Worm (Caenorhabditis elegans): ENCODE results near the gene B0513.90.

The B0513.90 gene

DNA sequence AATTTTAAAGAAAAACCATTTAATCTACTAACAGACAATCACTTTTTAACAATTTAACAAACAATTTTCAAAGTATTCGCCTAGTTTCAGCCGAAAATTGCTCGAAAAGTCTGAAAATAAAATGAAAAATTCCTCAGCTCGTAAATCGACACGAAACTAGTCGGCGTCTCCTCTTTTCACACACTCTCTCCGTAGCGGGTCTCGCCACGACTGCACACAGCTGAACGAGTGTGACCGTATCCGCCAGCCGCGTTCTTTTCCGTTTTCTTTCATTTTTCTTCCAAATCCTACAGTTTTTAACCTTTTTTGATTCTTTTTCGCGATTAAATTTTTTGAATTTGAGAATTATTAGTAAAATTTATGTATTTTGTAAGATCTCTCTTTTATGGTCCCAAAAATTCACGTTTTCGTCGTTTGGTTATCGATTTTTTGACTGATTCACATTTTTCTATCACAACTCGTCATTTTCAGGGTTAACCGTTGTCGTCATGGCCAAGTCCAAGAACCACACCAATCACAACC, 15.0 kb downstream of the B0513.90 start, which contains the start of gene rpl-29:
Gene rpl-29 (plus strand): TSS at position 472 of the 522 bp plus-strand sequence.
- TF ChIP-seq ceh-90 (tag; optimal IDR thresholded peaks at IDR 0.05), result peak; percentile 52
- peak; percentile 99 for TF ChIP-seq lsy-2 (tag; optimal IDR thresholded peaks at IDR 0.05)
- peak; percentile 82 for TF ChIP-seq jun-1 (tag; optimal IDR thresholded peaks at IDR 0.05)
- TF ChIP-seq elt-2 (tag; optimal IDR thresholded peaks at IDR 0.05), result peak; percentile 71
- peak; percentile 58 for TF ChIP-seq vab-15 (tag; optimal IDR thresholded peaks at IDR 0.05)
- peak; percentile 92 for TF ChIP-seq unc-86 (tag; optimal IDR thresholded peaks at IDR 0.05)
- TF ChIP-seq nhr-90 (tag; optimal IDR thresholded peaks at IDR 0.05; ENCODE audit: poor library complexity), result peak; percentile 91
- TF ChIP-seq ceh-88 (GFP tag; IDR thresholded peaks at IDR 0.05), result peak; percentile 76
- TF ChIP-seq ztf-4 (tag; optimal IDR thresholded peaks at IDR 0.05), result peak; percentile 82
- peak; percentile 90 for TF ChIP-seq grh-1 (GFP tag; IDR thresholded peaks at IDR 0.05)
- no peak for TF ChIP-seq pag-3 (tag; optimal IDR thresholded peaks at IDR 0.05; ENCODE audit: borderline replicate concordance, insufficient read depth)
- peak; percentile 90 for TF ChIP-seq mep-1 (tag; optimal IDR thresholded peaks at IDR 0.05)
- no peak for TF ChIP-seq efl-3 (GFP tag; optimal IDR thresholded peaks at IDR 0.05)
- peak; percentile 37 for TF ChIP-seq fkh-4 (tag; optimal IDR thresholded peaks at IDR 0.05; ENCODE audit: borderline replicate concordance)
- TF ChIP-seq lin-39 (tag; optimal IDR thresholded peaks at IDR 0.05), result peak; percentile 79
- peak; percentile 29; the same call in 1 of the 2 replicates for TF ChIP-seq unc-98 (GFP tag; IDR thresholded peaks at IDR 0.05)
- peak; percentile 81 for TF ChIP-seq skn-1 (tag; optimal IDR thresholded peaks at IDR 0.05)
- peak; percentile 89 to 94 for TF ChIP-seq efl-1 (optimal IDR thresholded peaks at IDR 0.05)
- TF ChIP-seq efl-1 (GFP tag; optimal IDR thresholded peaks at IDR 0.05 in 1 of 2), result peak; percentile 78 to 98
- no peak for TF ChIP-seq ets-5 (GFP tag; IDR thresholded peaks at IDR 0.05)
- peak; percentile 96 for TF ChIP-seq nhr-71 (tag; optimal IDR thresholded peaks at IDR 0.05)
- TF ChIP-seq ceh-82 (tag; optimal IDR thresholded peaks at IDR 0.05), result peak; percentile 79 to 95 (median 91)
- TF ChIP-seq ces-1 (GFP tag; optimal IDR thresholded peaks at IDR 0.05), result no peak
- peak; percentile 92 for TF ChIP-seq nhr-19 (GFP tag; conservative IDR thresholded peaks at IDR 0.05)
- TF ChIP-seq dpl-1 (GFP tag; optimal IDR thresholded peaks at IDR 0.05), result peak; percentile 74 to 82 (median 81)
- peak; percentile 97 for TF ChIP-seq snu-23 (GFP tag; optimal IDR thresholded peaks at IDR 0.05)
- TF ChIP-seq lin-35 (GFP tag; optimal IDR thresholded peaks at IDR 0.05), result peak; percentile 83 to 92
- TF ChIP-seq egl-13 (tag; optimal IDR thresholded peaks at IDR 0.05), result peak; percentile 53
- TF ChIP-seq ceh-63 (GFP tag; optimal IDR thresholded peaks at IDR 0.05), result no peak
- peak in 1 of 2 experiments; percentile 30 for TF ChIP-seq egl-27 (tag; optimal IDR thresholded peaks at IDR 0.05)
- no peak for TF ChIP-seq alr-1 (tag; optimal IDR thresholded peaks at IDR 0.05; ENCODE audit: borderline replicate concordance)
- TF ChIP-seq nhr-85 (tag), result peak; percentile 97
- TF ChIP-seq irx-1 (tag; optimal IDR thresholded peaks at IDR 0.05), result peak; percentile 84
- peak; percentile 92 for TF ChIP-seq nhr-20 (tag; optimal IDR thresholded peaks at IDR 0.05)
- TF ChIP-seq C16A3.4 (tag; optimal IDR thresholded peaks at IDR 0.05), result peak; percentile 95
- TF ChIP-seq pqm-1 (tag; optimal IDR thresholded peaks at IDR 0.05), result no peak
- peak; percentile 88 for TF ChIP-seq fos-1 (tag; optimal IDR thresholded peaks at IDR 0.05)
- peak; percentile 79 for TF ChIP-seq mab-9 (GFP tag; IDR thresholded peaks at IDR 0.05)
- TF ChIP-seq hlh-4 (tag; optimal IDR thresholded peaks at IDR 0.05), result no peak
- peak; percentile 58 for TF ChIP-seq sox-4 (tag; optimal IDR thresholded peaks at IDR 0.05)
- TF ChIP-seq nhr-47 (tag; optimal IDR thresholded peaks at IDR 0.05), result peak; percentile 95
- TF ChIP-seq unc-130 (tag; optimal IDR thresholded peaks at IDR 0.05), result peak; percentile 59
- TF ChIP-seq unc-30 (tag; optimal IDR thresholded peaks at IDR 0.05), result no peak
- no peak for TF ChIP-seq nhr-28 (tag; optimal IDR thresholded peaks at IDR 0.05)
- TF ChIP-seq ama-1 (optimal IDR thresholded peaks at IDR 0.05), result no peak
- TF ChIP-seq hlh-17 (GFP tag; optimal IDR thresholded peaks at IDR 0.05; ENCODE audit: borderline replicate concordance), result no peak
- TF ChIP-seq sup-37 (GFP tag; optimal IDR thresholded peaks at IDR 0.05), result peak; percentile 65
- no peak for TF ChIP-seq zag-1 (tag; optimal IDR thresholded peaks at IDR 0.05)
- no peak for TF ChIP-seq nhr-12 (tag; optimal IDR thresholded peaks at IDR 0.05)
- no peak for TF ChIP-seq lir-3 (tag; optimal IDR thresholded peaks at IDR 0.05; ENCODE audit: poor library complexity)
- TF ChIP-seq nhr-84 (tag; optimal IDR thresholded peaks at IDR 0.05), result no peak
- TF ChIP-seq aly-2 (tag; optimal IDR thresholded peaks at IDR 0.05), result peak; percentile 85

Data from whole organism, L1 larva.